Fruit fly (Drosophila melanogaster): ENCODE data around the gene CG14073.

CG14073 gene

dm6 chr3L:18801194-18801695 lies 19.2 kb downstream of the CG14073 start, which contains the start of gene ftz-f1 (continued):
- TF ChIP-seq Six4 (GFP tag; optimal IDR thresholded peaks at IDR 0.05), result no peak
- TF ChIP-seq inv (GFP tag; IDR thresholded peaks at IDR 0.05; ENCODE audit: partially characterized antibody), result peak; percentile 79
- TF ChIP-seq hth (optimal IDR thresholded peaks at IDR 0.05), result no peak
- no peak for TF ChIP-seq pita (GFP tag; optimal IDR thresholded peaks at IDR 0.05)
- TF ChIP-seq CG15696 (tag; optimal IDR thresholded peaks at IDR 0.05), result no peak
- peak; percentile 95 for TF ChIP-seq CG5180 (GFP tag; optimal IDR thresholded peaks at IDR 0.05)
- no peak for TF ChIP-seq otp (GFP tag; IDR thresholded peaks at IDR 0.05)
- peak; percentile 56 for TF ChIP-seq NfI (GFP tag; optimal IDR thresholded peaks at IDR 0.05)
- TF ChIP-seq dan (GFP tag; IDR thresholded peaks at IDR 0.05), result no peak
- TF ChIP-seq insv (GFP tag; optimal IDR thresholded peaks at IDR 0.05), result no peak
- TF ChIP-seq CG14667 (GFP tag; IDR thresholded peaks at IDR 0.05), result no peak
- no peak for TF ChIP-seq bowl (GFP tag; IDR thresholded peaks at IDR 0.05)
- TF ChIP-seq CG6689 (GFP tag; IDR thresholded peaks at IDR 0.05), result no peak
- TF ChIP-seq nmo (GFP tag; optimal IDR thresholded peaks at IDR 0.05), result peak; percentile 23
- TF ChIP-seq Drgx (GFP tag; IDR thresholded peaks at IDR 0.05), result peak; percentile 46; the same call in 1 of the 2 replicates
- peak; percentile 81 for TF ChIP-seq CG17912 (GFP tag; optimal IDR thresholded peaks at IDR 0.05)
- no peak for TF ChIP-seq Fer2 (tag; optimal IDR thresholded peaks at IDR 0.05)
- TF ChIP-seq fd102C (GFP tag; optimal IDR thresholded peaks at IDR 0.05), result no peak
- peak; percentile 53 for TF ChIP-seq caup (GFP tag; optimal IDR thresholded peaks at IDR 0.05; ENCODE audit: severe bottlenecking)
- no peak for TF ChIP-seq HLH54F (GFP tag; optimal IDR thresholded peaks at IDR 0.05)
- no peak for TF ChIP-seq odd (GFP tag; optimal IDR thresholded peaks at IDR 0.05)
- TF ChIP-seq Sox100B (GFP tag; optimal IDR thresholded peaks at IDR 0.05), result no peak
- no peak for TF ChIP-seq fu2 (GFP tag; optimal IDR thresholded peaks at IDR 0.05)
- TF ChIP-seq chinmo (GFP tag; IDR thresholded peaks at IDR 0.05; ENCODE audit: partially characterized antibody), result peak; percentile 99
- peak; percentile 56 for TF ChIP-seq CG14860 (GFP tag; IDR thresholded peaks at IDR 0.05; ENCODE audit: partially characterized antibody)
- peak; percentile 64 for TF ChIP-seq CG12299 (tag; optimal IDR thresholded peaks at IDR 0.05)
- no peak for TF ChIP-seq CG30431 (GFP tag; optimal IDR thresholded peaks at IDR 0.05)
- TF ChIP-seq CG12155 (GFP tag; optimal IDR thresholded peaks at IDR 0.05), result peak; percentile 15
- TF ChIP-seq CG10543 (GFP tag; optimal IDR thresholded peaks at IDR 0.05), result peak; percentile 74
- TF ChIP-seq CG5245 (GFP tag; optimal IDR thresholded peaks at IDR 0.05), result no peak
- no peak for TF ChIP-seq Awh (GFP tag; IDR thresholded peaks at IDR 0.05)
- TF ChIP-seq tup (GFP tag; optimal IDR thresholded peaks at IDR 0.05), result no peak
- TF ChIP-seq CG6272 (GFP tag; IDR thresholded peaks at IDR 0.05), result no peak
- TF ChIP-seq CG12219 (GFP tag; optimal IDR thresholded peaks at IDR 0.05), result no peak
- TF ChIP-seq CG7271 (tag; optimal IDR thresholded peaks at IDR 0.05), result no peak
- no peak for TF ChIP-seq CG7372 (GFP tag; IDR thresholded peaks at IDR 0.05)
- TF ChIP-seq Mes4 (GFP tag; optimal IDR thresholded peaks at IDR 0.05), result no peak
- no peak for TF ChIP-seq grau (tag; optimal IDR thresholded peaks at IDR 0.05)
- TF ChIP-seq CG9609 (GFP tag; optimal IDR thresholded peaks at IDR 0.05), result no peak
- TF ChIP-seq CG15601 (tag; optimal IDR thresholded peaks at IDR 0.05), result no peak
- TF ChIP-seq CG10959 (GFP tag; IDR thresholded peaks at IDR 0.05), result no peak
- TF ChIP-seq CG16779 (GFP tag; IDR thresholded peaks at IDR 0.05), result peak; percentile 67
- TF ChIP-seq crc (GFP tag; optimal IDR thresholded peaks at IDR 0.05), result no peak
- peak; percentile 58; the same call in 1 of the 3 replicates for TF ChIP-seq mld (GFP tag; IDR thresholded peaks at IDR 0.05; ENCODE audit: partially characterized antibody)
- TF ChIP-seq Atf6 (GFP tag; IDR thresholded peaks at IDR 0.05), result peak; percentile 61; the same call in 1 of the 2 replicates
- peak; percentile 57 for TF ChIP-seq Hr3 (GFP tag; optimal IDR thresholded peaks at IDR 0.05)
- peak; percentile 73 for TF ChIP-seq Rfx (GFP tag; IDR thresholded peaks at IDR 0.05)
- TF ChIP-seq CG15514 (GFP tag; optimal IDR thresholded peaks at IDR 0.05), result no peak
- TF ChIP-seq CG6765 (GFP tag; optimal IDR thresholded peaks at IDR 0.05), result peak; percentile 55
- TF ChIP-seq Oaz (GFP tag; IDR thresholded peaks at IDR 0.05), result no peak
- TF ChIP-seq Camta (GFP tag; optimal IDR thresholded peaks at IDR 0.05), result no peak

Data from whole organism, embryonic.